Fruit fly (Drosophila melanogaster): Measurements from ENCODE around the gene fz2.

Gene fz2

DNA sequence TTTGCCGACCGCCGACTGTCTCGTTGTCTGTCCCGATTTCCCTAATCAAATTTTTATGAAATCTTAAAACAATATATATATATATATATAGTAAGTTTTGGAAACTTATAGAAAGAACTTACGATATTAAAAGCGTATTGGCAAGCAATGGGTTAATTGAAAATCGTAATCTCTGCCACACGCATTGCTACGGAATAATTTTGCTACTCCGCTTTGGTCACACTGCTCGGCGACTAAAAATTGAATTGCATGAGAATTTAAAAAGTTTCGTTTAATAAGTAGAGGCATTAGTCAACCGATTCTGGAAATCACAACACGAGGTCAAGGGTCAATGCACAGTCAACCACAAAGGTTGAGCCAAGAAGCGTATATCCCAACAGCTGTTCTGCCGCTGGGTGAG is 26.0 kb upstream of the fz2 start, which contains the start of gene Bet1 (continued):
- TF ChIP-seq CG32532 (GFP tag; IDR thresholded peaks at IDR 0.05) (peak; percentile 55; the same call in 1 of the 2 replicates), MBD-R2 (GFP tag; IDR thresholded peaks at IDR 0.05) (peak; percentile 55), knrl (GFP tag; IDR thresholded peaks at IDR 0.05; ENCODE audit: partially characterized antibody) (no peak), sc (optimal IDR thresholded peaks at IDR 0.05) (no peak), sc (GFP tag; optimal IDR thresholded peaks at IDR 0.05) (no peak), CG17361 (GFP tag; IDR thresholded peaks at IDR 0.05) (peak; percentile 39; the same call in 1 of the 3 replicates), tna (GFP tag; IDR thresholded peaks at IDR 0.05; ENCODE audit: partially characterized antibody) (no peak), gem (tag; optimal IDR thresholded peaks at IDR 0.05) (peak; percentile 20), Med (GFP tag) (peak; percentile 55), Usf (GFP tag; optimal IDR thresholded peaks at IDR 0.05) (peak; percentile 11), Bgb (GFP tag; IDR thresholded peaks at IDR 0.05; ENCODE audit: partially characterized antibody) (no peak), CG3847 (GFP tag; IDR thresholded peaks at IDR 0.05) (0 out of 2 replicates have a peak, but pooled peaks have one; percentile 24), CG5245 (GFP tag; optimal IDR thresholded peaks at IDR 0.05) (no peak), CG4360 (GFP tag; IDR thresholded peaks at IDR 0.05) (no peak), CG14014 (GFP tag; IDR thresholded peaks at IDR 0.05) (0 out of 2 replicates have a peak, but pooled peaks have one; percentile 33), mam (GFP tag; optimal IDR thresholded peaks at IDR 0.05) (no peak), bsh (GFP tag; optimal IDR thresholded peaks at IDR 0.05) (peak in 1 of 2 experiments; percentile 14), B-H1 (GFP tag; IDR thresholded peaks at IDR 0.05) (no peak), CG17912 (GFP tag; optimal IDR thresholded peaks at IDR 0.05) (no peak), B-H2 (GFP tag; optimal IDR thresholded peaks at IDR 0.05) (no peak), CG11093 (GFP tag; IDR thresholded peaks at IDR 0.05) (no peak), E2f2 (GFP tag; IDR thresholded peaks at IDR 0.05) (0 out of 2 replicates have a peak, but pooled peaks have one; percentile 20), CG34422 (GFP tag; IDR thresholded peaks at IDR 0.05) (0 out of 3 replicates have a peak, but pooled peaks have one; percentile 23), CG8478 (optimal IDR thresholded peaks at IDR 0.05) (no peak), CG13775 (GFP tag; optimal IDR thresholded peaks at IDR 0.05) (peak; percentile 25), ERR (GFP tag; optimal IDR thresholded peaks at IDR 0.05) (no peak), toy (GFP tag; IDR thresholded peaks at IDR 0.05) (no peak), NFAT (GFP tag; IDR thresholded peaks at IDR 0.05) (peak; percentile 14; the same call in 1 of the 2 replicates), Poxn (GFP tag; IDR thresholded peaks at IDR 0.05) (no peak), CG9797 (GFP tag; optimal IDR thresholded peaks at IDR 0.05) (peak; percentile 48), CG4404 (GFP tag; IDR thresholded peaks at IDR 0.05) (peak; percentile 24; the same call in 1 of the 2 replicates), Optix (GFP tag; IDR thresholded peaks at IDR 0.05) (peak; percentile 38; the same call in 1 of the 3 replicates), CG4617 (GFP tag; optimal IDR thresholded peaks at IDR 0.05; ENCODE audit: borderline replicate concordance) (peak; percentile 20), HmgD (GFP tag; optimal IDR thresholded peaks at IDR 0.05) (no peak), grau (tag; optimal IDR thresholded peaks at IDR 0.05) (peak; percentile 7), pan (optimal IDR thresholded peaks at IDR 0.05) (no peak), pan (GFP tag; optimal IDR thresholded peaks at IDR 0.05 in 1 of 2, IDR thresholded peaks at IDR 0.05 in 1 of 2) (peak in 1 of 2 experiments; percentile 41), Elba2 (GFP tag; optimal IDR thresholded peaks at IDR 0.05) (peak; percentile 25), trem (tag; optimal IDR thresholded peaks at IDR 0.05) (peak; percentile 21), slbo (GFP tag; IDR thresholded peaks at IDR 0.05) (peak; percentile 58), CG6272 (GFP tag; IDR thresholded peaks at IDR 0.05) (peak; percentile 50; the same call in 1 of the 2 replicates), tll (GFP tag; optimal IDR thresholded peaks at IDR 0.05) (no peak), prd (optimal IDR thresholded peaks at IDR 0.05) (no peak), prd (GFP tag; IDR thresholded peaks at IDR 0.05) (peak; percentile 34; the same call in 1 of the 3 replicates), CG10147 (GFP tag; optimal IDR thresholded peaks at IDR 0.05) (peak; percentile 0), CG8290 (GFP tag; optimal IDR thresholded peaks at IDR 0.05) (no peak), CG8290 (tag; optimal IDR thresholded peaks at IDR 0.05) (peak in 1 of 2 experiments; percentile 4), Rfx (GFP tag; IDR thresholded peaks at IDR 0.05) (peak; percentile 58), row (GFP tag; IDR thresholded peaks at IDR 0.05) (peak; percentile 70), CG9932 (GFP tag; IDR thresholded peaks at IDR 0.05) (peak; percentile 50), CG10209 (GFP tag; optimal IDR thresholded peaks at IDR 0.05) (peak; percentile 13), CG2712 (tag; optimal IDR thresholded peaks at IDR 0.05) (peak; percentile 34)
